Fruit fly (Drosophila melanogaster) whole organism, embryonic: ENCODE measurements around the gene bun.

ENCODE experiments used
- Ada2b ChIP-seq: fragments of 200-800 bp; sonication (Bioruptor generic); IDR thresholded peaks from 2 replicates; pipeline ENCODE4 v1.3.6; 2022; ENCODE audit warnings: missing biosample characterization, missing genetic modification characterization
- BEAF-32 ChIP-seq: fragments of 200-800 bp; sonication (Bioruptor generic); optimal IDR thresholded peaks from 3 replicates; lab custom pipeline; 2017; ENCODE audit warnings: missing biosample characterization, missing genetic modification characterization, mild to moderate bottlenecking, moderate library complexity, missing genetic modification reagents
- Bgb ChIP-seq: fragments of 200-800 bp; sonication (Bioruptor generic); IDR thresholded peaks from 2 replicates; pipeline ENCODE4 v1.3.6; 2022; ENCODE audit warnings: missing biosample characterization, missing genetic modification characterization; ENCODE audit not compliant: partially characterized antibody
- CG10543 ChIP-seq: fragments of 200-800 bp; sonication (Bioruptor generic); optimal IDR thresholded peaks from 3 replicates; lab custom pipeline; 2017; ENCODE audit warnings: missing biosample characterization, mild to moderate bottlenecking, missing genetic modification characterization, moderate library complexity
- CG12155 ChIP-seq: fragments of 200-800 bp; sonication (Bioruptor generic); optimal IDR thresholded peaks from 3 replicates; lab custom pipeline; 2016; ENCODE audit warnings: missing biosample characterization, missing genetic modification characterization
- CG12299 ChIP-seq: fragments of 200-800 bp; sonication (Bioruptor generic); optimal IDR thresholded peaks from 2 replicates; lab custom pipeline; 2018; ENCODE audit warnings: missing biosample characterization, mild to moderate bottlenecking, missing genetic modification characterization
- CG12659 ChIP-seq: fragments of 200-800 bp; sonication (Bioruptor generic); optimal IDR thresholded peaks from 3 replicates; lab custom pipeline; 2017; ENCODE audit warnings: mild to moderate bottlenecking, missing biosample characterization, missing genetic modification reagents, missing genetic modification characterization
- CG12769 ChIP-seq: fragments of 200-800 bp; sonication (Bioruptor generic); optimal IDR thresholded peaks from 2 replicates; lab custom pipeline; 2019; ENCODE audit warnings: missing biosample characterization, mild to moderate bottlenecking, missing genetic modification characterization, moderate library complexity
- CG13624 ChIP-seq: fragments of 200-800 bp; sonication (Bioruptor generic); optimal IDR thresholded peaks from 2 replicates; lab custom pipeline; 2016; ENCODE audit warnings: missing biosample characterization, missing genetic modification characterization
- CG1832 ChIP-seq: fragments of 200-800 bp; sonication (Bioruptor generic); optimal IDR thresholded peaks from 2 replicates; lab custom pipeline; 2017; ENCODE audit warnings: missing biosample characterization, mild to moderate bottlenecking, missing genetic modification characterization, inconsistent platforms
- CG18599 ChIP-seq: fragments of 200-800 bp; sonication (Bioruptor generic); optimal IDR thresholded peaks from 3 replicates; lab custom pipeline; 2017; ENCODE audit warnings: missing biosample characterization, missing genetic modification characterization, mild to moderate bottlenecking, moderate library complexity, missing genetic modification reagents
- CG33557 ChIP-seq: fragments of 200-800 bp; sonication (Bioruptor generic); optimal IDR thresholded peaks from 2 replicates; lab custom pipeline; 2019; ENCODE audit warnings: missing biosample characterization, mild to moderate bottlenecking, missing genetic modification characterization, moderate library complexity
- CG34376 ChIP-seq: fragments of 200-800 bp; sonication (Bioruptor generic); optimal IDR thresholded peaks from 2 replicates; lab custom pipeline; 2018; ENCODE audit warnings: missing biosample characterization, mild to moderate bottlenecking, missing genetic modification characterization
- CG34422 ChIP-seq: fragments of 200-800 bp; sonication (Bioruptor generic); IDR thresholded peaks from 3 replicates; pipeline ENCODE4 v1.3.6; 2022; ENCODE audit warnings: missing biosample characterization, missing genetic modification characterization
- CG3995 ChIP-seq: fragments of 200-800 bp; sonication (Bioruptor generic); optimal IDR thresholded peaks from 3 replicates; lab custom pipeline; 2016; ENCODE audit warnings: missing biosample characterization, missing genetic modification characterization
- CG6175 ChIP-seq: fragments of 200-800 bp; sonication (Bioruptor generic); IDR thresholded peaks from 3 replicates; pipeline ENCODE4 v1.3.6; 2022; ENCODE audit warnings: missing biosample characterization, missing genetic modification characterization
- GATAe ChIP-seq: fragments of 200-800 bp; sonication (Bioruptor generic); conservative IDR thresholded peaks from 2 replicates; pipeline ENCODE4 v1.3.6; 2022; ENCODE audit warnings: missing biosample characterization, missing genetic modification characterization
- Hey ChIP-seq: fragments of 200-800 bp; sonication (Bioruptor generic); optimal IDR thresholded peaks from 3 replicates; lab custom pipeline; 2018; ENCODE audit warnings: missing biosample characterization, mild to moderate bottlenecking, missing genetic modification characterization
- HmgZ ChIP-seq: fragments of 200-800 bp; sonication (Bioruptor generic); optimal IDR thresholded peaks from 2 replicates; lab custom pipeline; 2018; ENCODE audit warnings: missing biosample characterization, mild to moderate bottlenecking, missing genetic modification characterization
- Hmr ChIP-seq: fragments of 200-800 bp; sonication (Bioruptor generic); optimal IDR thresholded peaks from 3 replicates; lab custom pipeline; 2017; ENCODE audit warnings: mild to moderate bottlenecking, missing biosample characterization, missing genetic modification reagents, missing genetic modification characterization
- Jarid2 ChIP-seq: fragments of 200-800 bp; sonication (Bioruptor generic); optimal IDR thresholded peaks from 3 replicates; lab custom pipeline; 2017; ENCODE audit warnings: mild to moderate bottlenecking, missing biosample characterization, missing genetic modification reagents, missing genetic modification characterization
- MESR4 ChIP-seq: fragments of 200-800 bp; sonication (Bioruptor generic); optimal IDR thresholded peaks from 2 replicates; lab custom pipeline; 2018; ENCODE audit warnings: missing biosample characterization, mild to moderate bottlenecking, missing genetic modification characterization, moderate library complexity
- Med ChIP-seq: fragments of 200-800 bp; sonication (Bioruptor generic); peaks from one replicate; lab custom pipeline; 2016; ENCODE audit warnings: missing biosample characterization, missing genetic modification characterization, mild to moderate bottlenecking, inconsistent platforms, moderate library complexity
- Nf-YC ChIP-seq: fragments of 200-800 bp; optimal IDR thresholded peaks from 3 replicates; lab custom pipeline; 2019; ENCODE audit warnings: missing biosample characterization, mild to moderate bottlenecking, missing genetic modification characterization, moderate library complexity
- Opbp ChIP-seq: fragments of 200-800 bp; sonication (Bioruptor generic); IDR thresholded peaks from 3 replicates; pipeline ENCODE4 v1.3.6; 2022; ENCODE audit warnings: missing biosample characterization, missing genetic modification characterization; ENCODE audit not compliant: partially characterized antibody
- ab ChIP-seq: fragments of 200-800 bp; sonication (Bioruptor generic); optimal IDR thresholded peaks from 2 replicates; lab custom pipeline; 2016; ENCODE audit warnings: missing biosample characterization, missing genetic modification characterization
- ap ChIP-seq: fragments of 200-800 bp; sonication (Bioruptor generic); IDR thresholded peaks from 2 replicates; pipeline ENCODE4 v1.3.6; 2022; ENCODE audit warnings: missing biosample characterization, missing genetic modification characterization
- chif ChIP-seq, 2 experiments: fragments of 200-800 bp; sonication (Bioruptor generic); optimal IDR thresholded peaks; 3 replicates each; lab custom pipeline; 2016; ENCODE audit warnings: missing biosample characterization in 2 of 2, missing genetic modification characterization in 2 of 2
- chinmo ChIP-seq: fragments of 200-800 bp; sonication (Bioruptor generic); IDR thresholded peaks from 4 replicates; pipeline ENCODE4 v1.3.6; 2022; ENCODE audit warnings: missing biosample characterization, missing genetic modification characterization; ENCODE audit not compliant: partially characterized antibody
- cwo ChIP-seq: fragments of 200-800 bp; sonication (Bioruptor generic); optimal IDR thresholded peaks from 3 replicates; lab custom pipeline; 2017; ENCODE audit warnings: missing biosample characterization, missing genetic modification characterization, mild to moderate bottlenecking, moderate library complexity, missing genetic modification reagents
- dpn ChIP-seq, 2 experiments: fragments of 200-800 bp; sonication (Bioruptor generic); optimal IDR thresholded peaks; 3 replicates each; lab custom pipeline; 2016; ENCODE audit warnings: missing biosample characterization in 2 of 2, missing genetic modification characterization in 2 of 2
- exex ChIP-seq: fragments of 200-800 bp; sonication (Bioruptor generic); optimal IDR thresholded peaks from 4 replicates; lab custom pipeline; 2018; ENCODE audit warnings: missing biosample characterization, mild to moderate bottlenecking, missing genetic modification characterization, moderate library complexity
- grau ChIP-seq: fragments of 200-800 bp; optimal IDR thresholded peaks from 3 replicates; lab custom pipeline; 2019; ENCODE audit warnings: missing biosample characterization, mild to moderate bottlenecking, missing genetic modification characterization, moderate library complexity
- grn ChIP-seq: fragments of 200-800 bp; sonication (Bioruptor generic); optimal IDR thresholded peaks from 3 replicates; lab custom pipeline; 2017; ENCODE audit warnings: missing biosample characterization, missing genetic modification characterization
- hkb ChIP-seq, 2 experiments: fragments of 200-800 bp in 1 of 2; fragments of >200 bp in 1 of 2; sonication (Bioruptor generic) in 1 of 2; IDR thresholded peaks in 1 of 2; optimal IDR thresholded peaks in 1 of 2; 2 replicates each; pipeline versions ENCODE4 v1.3.6 to Lab custom; 2017 to 2022; ENCODE audit warnings: missing biosample characterization in 1 of 2, missing genetic modification characterization in 1 of 2
- lab ChIP-seq: fragments of 200-800 bp; sonication (Bioruptor generic); optimal IDR thresholded peaks from 3 replicates; lab custom pipeline; 2017; ENCODE audit warnings: missing biosample characterization, missing genetic modification characterization, mild to moderate bottlenecking, moderate library complexity, missing genetic modification reagents
- mirr ChIP-seq: fragments of 200-800 bp; sonication (Bioruptor generic); optimal IDR thresholded peaks from 3 replicates; lab custom pipeline; 2018; ENCODE audit warnings: missing biosample characterization, mild to moderate bottlenecking, missing genetic modification characterization
- nom ChIP-seq: fragments of 200-800 bp; sonication (Bioruptor generic); optimal IDR thresholded peaks from 2 replicates; lab custom pipeline; 2017; ENCODE audit warnings: missing biosample characterization, missing genetic modification characterization, mild to moderate bottlenecking, moderate library complexity, missing genetic modification reagents
- pfk ChIP-seq: fragments of 200-800 bp; sonication (Bioruptor generic); optimal IDR thresholded peaks from 2 replicates; lab custom pipeline; 2018; ENCODE audit warnings: missing biosample characterization, mild to moderate bottlenecking, missing genetic modification characterization, moderate library complexity
- psq ChIP-seq: fragments of 200-800 bp; sonication (Bioruptor generic); optimal IDR thresholded peaks from 2 replicates; lab custom pipeline; 2017; ENCODE audit warnings: missing biosample characterization, missing genetic modification characterization
- pum ChIP-seq: fragments of 200-800 bp; sonication (Bioruptor generic); optimal IDR thresholded peaks from 2 replicates; lab custom pipeline; 2016; ENCODE audit warnings: missing biosample characterization, missing genetic modification characterization
- sd ChIP-seq: fragments of 200-800 bp; sonication (Bioruptor generic); optimal IDR thresholded peaks from 3 replicates; lab custom pipeline; 2018; ENCODE audit warnings: missing biosample characterization, mild to moderate bottlenecking, missing genetic modification characterization, moderate library complexity
- stwl ChIP-seq: fragments of 200-800 bp; sonication (Bioruptor generic); optimal IDR thresholded peaks from 3 replicates; lab custom pipeline; 2018; ENCODE audit warnings: missing biosample characterization, mild to moderate bottlenecking, missing genetic modification characterization, moderate library complexity
- sug ChIP-seq: fragments of 200-800 bp; optimal IDR thresholded peaks from 2 replicates; lab custom pipeline; 2019; ENCODE audit warnings: missing biosample characterization, mild to moderate bottlenecking, missing genetic modification characterization, moderate library complexity
- tin ChIP-seq: fragments of 200-800 bp; sonication (Bioruptor generic); optimal IDR thresholded peaks from 3 replicates; lab custom pipeline; 2016; ENCODE audit warnings: missing biosample characterization, missing genetic modification characterization
- z ChIP-seq: fragments of 200-800 bp; sonication (Bioruptor generic); IDR thresholded peaks from 3 replicates; pipeline ENCODE4 v1.3.6; 2022; ENCODE audit warnings: missing biosample characterization, missing genetic modification characterization

The bun gene

DNA sequence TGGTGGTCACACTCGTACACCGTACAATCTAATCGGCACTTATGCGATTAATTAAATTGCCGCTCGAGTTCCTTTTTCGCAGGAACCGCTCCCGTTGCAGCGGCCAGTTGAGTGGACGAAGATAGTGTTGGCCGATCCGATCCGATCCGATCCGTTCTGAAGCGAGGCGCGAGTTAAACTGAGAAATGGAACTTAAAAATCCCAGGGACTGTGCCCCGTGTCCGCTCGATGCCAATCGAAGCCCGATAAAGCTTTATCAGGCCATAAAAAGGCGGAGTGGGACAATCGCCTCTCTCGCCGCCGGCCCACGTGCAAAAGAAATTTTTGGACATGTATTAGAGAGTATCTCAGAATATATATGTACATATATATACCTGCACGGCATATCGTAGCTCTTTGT, 100.7 kb downstream of the bun start, which contains the start of gene Oatp33Ea:
TSS of gene Oatp33Ea (minus strand) at position 182 of the 400 bp plus-strand sequence.
- TF ChIP-seq tin (no peak), lab (GFP tag; lab: Kevin White, UChicago) (peak; percentile 43), sug (tag; lab: Kevin White, UChicago) (peak; percentile 73), grn (GFP tag; lab: Kevin White, UChicago) (peak; percentile 95), Hey (peak; percentile 55), Jarid2 (GFP tag; lab: Kevin White, UChicago) (peak; percentile 12), ap (GFP tag; lab: Robert Waterston, UW) (no peak), exex (peak; percentile 98), z (GFP tag; lab: Robert Waterston, UW) (peak; percentile 61; the same call in 2 of the 3 replicates), CG6175 (GFP tag; lab: Robert Waterston, UW) (peak; percentile 50; the same call in 1 of the 3 replicates), Ada2b (GFP tag; lab: Robert Waterston, UW) (no peak), Nf-YC (tag; lab: Kevin White, UChicago) (peak; percentile 9), dpn (GFP tag; optimal IDR thresholded peaks at IDR 0.05; lab: Kevin White, UChicago) (no peak), GATAe (GFP tag; lab: Robert Waterston, UW) (peak; percentile 81), CG18599 (GFP tag; lab: Kevin White, UChicago) (peak; percentile 33), cwo (GFP tag; lab: Kevin White, UChicago) (peak; percentile 75), CG13624 (GFP tag; lab: Kevin White, UChicago) (no peak), CG10543 (GFP tag; lab: Kevin White, UChicago) (peak; percentile 59), chinmo (GFP tag; lab: Robert Waterston, UW) (0 out of 4 replicates have a peak, but pooled peaks have one; percentile 34), CG34376 (GFP tag; lab: Kevin White, UChicago) (peak; percentile 96), CG1832 (GFP tag; lab: Kevin White, UChicago) (no peak), mirr (GFP tag; lab: Kevin White, UChicago) (peak; percentile 80), Med (GFP tag; lab: Kevin White, UChicago) (peak; percentile 70), Bgb (GFP tag; lab: Robert Waterston, UW) (peak; percentile 39; the same call in 1 of the 2 replicates), ab (GFP tag; lab: Kevin White, UChicago) (no peak), pfk (peak; percentile 78), CG12769 (tag; lab: Kevin White, UChicago) (peak; percentile 58)

DNA sequence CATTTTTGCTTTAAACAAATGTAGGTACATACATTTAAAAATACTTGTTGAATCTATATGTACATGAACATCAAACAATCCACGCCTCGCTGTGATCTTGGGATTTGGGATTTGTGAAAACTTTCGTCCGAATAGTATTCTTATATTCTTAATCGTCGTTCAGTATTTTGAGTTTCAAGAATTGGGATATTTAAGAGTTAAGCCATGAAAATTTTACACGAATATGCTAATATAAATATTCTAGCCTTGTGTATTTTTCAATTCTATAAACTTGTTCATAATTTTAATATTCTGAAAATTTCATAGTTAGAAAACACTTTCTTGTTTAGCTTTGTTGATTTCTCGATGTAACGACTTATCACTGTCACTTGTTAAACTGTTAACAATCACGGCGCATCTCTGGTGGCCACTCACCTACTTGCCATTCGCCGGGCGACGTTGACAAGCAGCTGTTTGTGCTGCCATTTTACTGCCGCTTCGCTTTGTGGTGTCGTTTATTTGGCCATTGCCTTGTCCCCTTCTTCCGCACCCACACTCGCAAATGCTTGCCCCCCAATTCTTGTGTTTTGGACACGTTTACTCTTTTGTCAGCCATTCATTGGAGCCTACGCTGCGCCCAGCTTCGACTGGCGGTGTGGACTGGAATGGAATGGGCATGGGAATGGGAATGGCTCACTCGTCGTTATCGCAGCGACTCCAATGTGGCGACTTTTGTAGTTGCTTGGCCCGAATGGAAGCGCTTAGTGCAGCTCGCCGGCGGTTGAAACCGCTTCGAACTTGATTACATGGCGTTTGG, 110.2 kb downstream of the bun start:
- TF ChIP-seq CG12155 (GFP tag; lab: Kevin White, UChicago) (peak; percentile 74), BEAF-32 (GFP tag; lab: Kevin White, UChicago) (peak; percentile 37), grau (tag; lab: Kevin White, UChicago) (peak; percentile 2), HmgZ (peak; percentile 11), psq (peak; percentile 99), pum (GFP tag; lab: Kevin White, UChicago) (no peak), CG12659 (GFP tag; lab: Kevin White, UChicago) (peak; percentile 19), Opbp (GFP tag; lab: Robert Waterston, UW) (peak; percentile 23; the same call in 1 of the 3 replicates), CG12299 (tag; lab: Kevin White, UChicago) (no peak), nom (GFP tag; lab: Kevin White, UChicago) (no peak), pfk (peak; percentile 35), CG34422 (peak; percentile 37; the same call in 1 of the 3 replicates), MESR4 (peak; percentile 55), Hmr (GFP tag; lab: Kevin White, UChicago) (peak; percentile 36), stwl (tag; lab: Kevin White, UChicago) (peak; percentile 10), cwo (GFP tag; lab: Kevin White, UChicago) (peak; percentile 17), chif (GFP tag; optimal IDR thresholded peaks at IDR 0.05; lab: Kevin White, UChicago) (no peak), CG3995 (GFP tag; lab: Kevin White, UChicago) (peak; percentile 98), CG33557 (GFP tag; lab: Kevin White, UChicago) (no peak), sd (tag; lab: Kevin White, UChicago) (peak; percentile 22), hkb (optimal IDR thresholded peaks at IDR 0.05; lab: Kevin White, UChicago) (no peak), hkb (GFP tag; IDR thresholded peaks at IDR 0.05; lab: Robert Waterston, UW) (0 out of 2 replicates have a peak, but pooled peaks have one; percentile 24)
